Worm (Caenorhabditis elegans) whole organism, L1 larva: Measurements from ENCODE around the gene F32F2.4.

Experiments used
- C16A3.4 ChIP-seq: fragments of 150-350 bp; optimal IDR thresholded peaks from 2 replicates; lab custom pipeline; 2014; ENCODE audit warnings: missing biosample characterization, missing genetic modification characterization
- ama-1 ChIP-seq: fragments of 150-350 bp; optimal IDR thresholded peaks from 2 replicates; lab custom pipeline; 2014
- grh-1 ChIP-seq: fragments of 200-800 bp; sonication (Bioruptor generic); IDR thresholded peaks from 2 replicates; pipeline ENCODE4 v1.3.6; 2022; ENCODE audit warnings: missing genetic modification reagents, missing genetic modification characterization, missing compliant biosample characterization
- hlh-4 ChIP-seq: sonication (generic microtip); optimal IDR thresholded peaks from 2 replicates; lab custom pipeline; 2016; ENCODE audit warnings: mild to moderate bottlenecking, missing genetic modification characterization, missing compliant biosample characterization
- lsy-2 ChIP-seq, 2 experiments: fragments of 150-350 bp; optimal IDR thresholded peaks; 2 replicates each; lab custom pipeline; 2014; ENCODE audit warnings: missing biosample characterization in 2 of 2, missing genetic modification characterization in 2 of 2
- nhr-12 ChIP-seq: sonication (generic microtip); optimal IDR thresholded peaks from 2 replicates; lab custom pipeline; 2017; ENCODE audit warnings: missing biosample characterization, missing genetic modification characterization
- nhr-237 ChIP-seq: fragments of 150-350 bp; optimal IDR thresholded peaks from 2 replicates; lab custom pipeline; 2014; ENCODE audit warnings: missing biosample characterization, missing genetic modification characterization
- snpc-4 ChIP-seq: fragments of 150-350 bp; optimal IDR thresholded peaks from 2 replicates; lab custom pipeline; 2014; ENCODE audit warnings: missing biosample characterization, missing genetic modification characterization
- unc-30 ChIP-seq: sonication (generic microtip); optimal IDR thresholded peaks from 2 replicates; lab custom pipeline; 2017; ENCODE audit warnings: missing biosample characterization, missing genetic modification characterization
- unc-98 ChIP-seq: fragments of 200-800 bp; sonication (Bioruptor generic); IDR thresholded peaks from 2 replicates; pipeline ENCODE4 v1.3.6; 2022; ENCODE audit warnings: missing genetic modification characterization, missing compliant biosample characterization

ce11 chrV:13268032-13268431 is 8.0 kb upstream of the F32F2.4 start:
- TF ChIP-seq unc-98 (GFP tag; lab: Robert Waterston, UW) (no peak), nhr-12 (no peak), grh-1 (GFP tag; lab: Robert Waterston, UW) (no peak), lsy-2 (tag; optimal IDR thresholded peaks at IDR 0.05; lab: Kevin White, UChicago) (peak in 1 of 2 experiments; percentile 6), ama-1 (lab: Kevin White, UChicago) (no peak), nhr-237 (tag; lab: Kevin White, UChicago) (no peak), C16A3.4 (tag; lab: Kevin White, UChicago) (no peak), unc-30 (tag; lab: Kevin White, UChicago) (no peak), snpc-4 (no peak), hlh-4 (tag; lab: Kevin White, UChicago) (no peak)
